Fruit fly (Drosophila melanogaster) whole organism, prepupa: ENCODE results near the gene CG15336.

Experiments used
- Blimp-1 ChIP-seq: fragments of 200-800 bp; sonication (Bioruptor generic); optimal IDR thresholded peaks from 3 replicates; lab custom pipeline; 2017; ENCODE audit warnings: missing biosample characterization, missing genetic modification characterization, mild to moderate bottlenecking, moderate library complexity, missing genetic modification reagents
- CG10669 ChIP-seq: fragments of 200-800 bp; sonication (Bioruptor generic); optimal IDR thresholded peaks from 3 replicates; lab custom pipeline; 2018; ENCODE audit warnings: missing biosample characterization, mild to moderate bottlenecking, missing genetic modification characterization, moderate library complexity
- CG11294 ChIP-seq: fragments of 200-800 bp; sonication (Bioruptor generic); IDR thresholded peaks from 2 replicates; pipeline ENCODE4 v1.3.6; 2022; ENCODE audit warnings: missing biosample characterization, missing genetic modification characterization
- CG11902 ChIP-seq: fragments of 200-800 bp; sonication (Bioruptor generic); optimal IDR thresholded peaks from 3 replicates; lab custom pipeline; 2016; ENCODE audit warnings: missing biosample characterization, missing genetic modification characterization
- CG1621 ChIP-seq: fragments of 200-800 bp; sonication (Bioruptor generic); optimal IDR thresholded peaks from 3 replicates; lab custom pipeline; 2018; ENCODE audit warnings: missing biosample characterization, mild to moderate bottlenecking, missing genetic modification characterization
- CG16779 ChIP-seq: fragments of 200-800 bp; sonication (Bioruptor generic); optimal IDR thresholded peaks from 3 replicates; lab custom pipeline; 2017; ENCODE audit warnings: missing biosample characterization, mild to moderate bottlenecking, missing genetic modification characterization
- CG32006 ChIP-seq: fragments of 200-800 bp; sonication (Bioruptor generic); optimal IDR thresholded peaks from 3 replicates; lab custom pipeline; 2017; ENCODE audit warnings: missing biosample characterization, mild to moderate bottlenecking, missing genetic modification characterization
- CG3919 ChIP-seq: fragments of 200-800 bp; sonication (Bioruptor generic); optimal IDR thresholded peaks from 3 replicates; lab custom pipeline; 2016; ENCODE audit warnings: missing biosample characterization, missing genetic modification characterization
- CG6163 ChIP-seq: fragments of 200-800 bp; sonication (Bioruptor generic); IDR thresholded peaks from 3 replicates; pipeline ENCODE4 v1.3.6; 2022; ENCODE audit warnings: missing biosample characterization, missing genetic modification characterization
- CG6276 ChIP-seq: fragments of 200-800 bp; sonication (Bioruptor generic); optimal IDR thresholded peaks from 2 replicates; lab custom pipeline; 2017; ENCODE audit warnings: missing biosample characterization, mild to moderate bottlenecking, missing genetic modification characterization
- CG6792 ChIP-seq: fragments of 200-800 bp; sonication (Bioruptor generic); optimal IDR thresholded peaks from 3 replicates; lab custom pipeline; 2016; ENCODE audit warnings: missing biosample characterization, missing genetic modification characterization
- CG6808 ChIP-seq: fragments of 200-800 bp; sonication (Bioruptor generic); optimal IDR thresholded peaks from 3 replicates; lab custom pipeline; 2017; ENCODE audit warnings: missing biosample characterization, missing genetic modification characterization, mild to moderate bottlenecking, moderate library complexity, missing genetic modification reagents
- CG6854 ChIP-seq: fragments of 200-800 bp; sonication (Bioruptor generic); optimal IDR thresholded peaks from 2 replicates; lab custom pipeline; 2017; ENCODE audit warnings: missing biosample characterization, mild to moderate bottlenecking, missing genetic modification characterization
- CG8119 ChIP-seq: fragments of 200-800 bp; sonication (Bioruptor generic); IDR thresholded peaks from 3 replicates; pipeline ENCODE4 v1.3.6; 2022; ENCODE audit warnings: missing biosample characterization, missing genetic modification characterization
- Eip75B ChIP-seq: fragments of 200-800 bp; sonication (Bioruptor generic); optimal IDR thresholded peaks from 3 replicates; lab custom pipeline; 2016; ENCODE audit warnings: missing biosample characterization, missing genetic modification characterization
- Eip78C ChIP-seq: fragments of 200-800 bp; sonication (Bioruptor generic); peaks from one replicate; lab custom pipeline; 2016; ENCODE audit warnings: missing biosample characterization, missing genetic modification characterization
- Eip93F ChIP-seq: fragments of 200-800 bp; sonication (Bioruptor generic); optimal IDR thresholded peaks from 2 replicates; lab custom pipeline; 2016; ENCODE audit warnings: missing biosample characterization, mild to moderate bottlenecking, missing genetic modification characterization
- Ets21C ChIP-seq: fragments of 200-800 bp; sonication (Bioruptor generic); optimal IDR thresholded peaks from 3 replicates; lab custom pipeline; 2016; ENCODE audit warnings: missing biosample characterization, missing genetic modification characterization
- Ets96B ChIP-seq: fragments of 200-800 bp; optimal IDR thresholded peaks from 2 replicates; lab custom pipeline; 2019; ENCODE audit warnings: missing biosample characterization, mild to moderate bottlenecking, missing genetic modification characterization, moderate library complexity
- Gug ChIP-seq: fragments of 200-800 bp; sonication (Bioruptor generic); IDR thresholded peaks from 2 replicates; pipeline ENCODE4 v1.3.6; 2022; ENCODE audit warnings: missing biosample characterization, missing genetic modification characterization
- Hr38 ChIP-seq: sonication (Bioruptor generic); optimal IDR thresholded peaks from 2 replicates; lab custom pipeline; 2016; ENCODE audit warnings: missing biosample characterization, missing genetic modification characterization
- Lpt ChIP-seq: fragments of 200-800 bp; sonication (Bioruptor generic); optimal IDR thresholded peaks from 3 replicates; lab custom pipeline; 2016; ENCODE audit warnings: missing biosample characterization, missing genetic modification characterization
- OdsH ChIP-seq: fragments of 200-800 bp; sonication (Bioruptor generic); optimal IDR thresholded peaks from 3 replicates; lab custom pipeline; 2016; ENCODE audit warnings: missing biosample characterization, missing genetic modification characterization
- Smox ChIP-seq: fragments of 200-800 bp; sonication (Bioruptor generic); optimal IDR thresholded peaks from 3 replicates; lab custom pipeline; 2016; ENCODE audit warnings: missing biosample characterization, missing genetic modification characterization
- Sox102F ChIP-seq: fragments of 200-800 bp; sonication (Bioruptor generic); optimal IDR thresholded peaks from 2 replicates; lab custom pipeline; 2016; ENCODE audit warnings: missing biosample characterization, mild to moderate bottlenecking, missing genetic modification characterization
- Sox15 ChIP-seq: fragments of 200-800 bp; sonication (Bioruptor generic); optimal IDR thresholded peaks from 3 replicates; lab custom pipeline; 2016; ENCODE audit warnings: missing biosample characterization, missing genetic modification characterization
- achi ChIP-seq: fragments of 200-800 bp; sonication (Bioruptor generic); optimal IDR thresholded peaks from 3 replicates; lab custom pipeline; 2016; ENCODE audit warnings: missing biosample characterization, missing genetic modification characterization
- acj6 ChIP-seq: fragments of 200-800 bp; sonication (Bioruptor generic); optimal IDR thresholded peaks from 3 replicates; lab custom pipeline; 2016; ENCODE audit warnings: missing biosample characterization, missing genetic modification characterization
- cyc ChIP-seq: fragments of 200-800 bp; sonication (Bioruptor generic); optimal IDR thresholded peaks from 3 replicates; lab custom pipeline; 2016; ENCODE audit warnings: missing biosample characterization, missing genetic modification characterization
- dsx ChIP-seq: fragments of 200-800 bp; optimal IDR thresholded peaks from 3 replicates; lab custom pipeline; 2019; ENCODE audit warnings: missing biosample characterization, mild to moderate bottlenecking, missing genetic modification characterization, moderate library complexity; ENCODE audit not compliant: poor library complexity, severe bottlenecking
- eg ChIP-seq: fragments of 200-800 bp; sonication (Bioruptor generic); IDR thresholded peaks from 3 replicates; pipeline ENCODE4 v1.3.6; 2022; ENCODE audit warnings: missing biosample characterization, missing genetic modification characterization
- esn ChIP-seq: fragments of 200-800 bp; sonication (Bioruptor generic); optimal IDR thresholded peaks from 2 replicates; lab custom pipeline; 2016; ENCODE audit warnings: missing biosample characterization, mild to moderate bottlenecking, missing genetic modification characterization, moderate library complexity
- fd59A ChIP-seq: fragments of 200-800 bp; sonication (Bioruptor generic); optimal IDR thresholded peaks from 2 replicates; lab custom pipeline; 2017; ENCODE audit warnings: missing biosample characterization, mild to moderate bottlenecking, missing genetic modification characterization, missing genetic modification reagents
- lz ChIP-seq: fragments of 200-800 bp; sonication (Bioruptor generic); optimal IDR thresholded peaks from 3 replicates; lab custom pipeline; 2016; ENCODE audit warnings: missing biosample characterization, missing genetic modification characterization
- net ChIP-seq: fragments of 200-800 bp; sonication (Bioruptor generic); optimal IDR thresholded peaks from 3 replicates; lab custom pipeline; 2016; ENCODE audit warnings: missing biosample characterization, missing genetic modification characterization
- salr ChIP-seq, 2 experiments: fragments of 200-800 bp; sonication (Bioruptor generic); optimal IDR thresholded peaks; 3 replicates each; lab custom pipeline; 2016 to 2018; ENCODE audit warnings: missing biosample characterization in 2 of 2, missing genetic modification characterization in 2 of 2, mild to moderate bottlenecking in 1 of 2
- svp ChIP-seq: fragments of 200-800 bp; sonication (Bioruptor generic); peaks from one replicate; lab custom pipeline; 2016; ENCODE audit warnings: missing biosample characterization, missing genetic modification characterization

CG15336 gene

dm6 chrX:8131693-8132313 lies 15.9 kb upstream of the CG15336 start, which contains the start of gene CG10958 (continued):
- TF ChIP-seq dsx = no peak
- TF ChIP-seq CG6163 (GFP tag; lab: Robert Waterston, UW) = peak; percentile 63; the same call in 2 of the 3 replicates
- TF ChIP-seq CG16779 = no peak
- no peak; the same call in 2 of the 3 replicates for TF ChIP-seq CG8119 (GFP tag; lab: Robert Waterston, UW)
- peak; percentile 14 for TF ChIP-seq Ets21C (GFP tag; lab: Kevin White, UChicago)
- TF ChIP-seq Sox15 (GFP tag; lab: Kevin White, UChicago) = peak; percentile 16
- TF ChIP-seq CG6276 (GFP tag; lab: Kevin White, UChicago) = no peak
- peak; percentile 61 for TF ChIP-seq Eip75B (GFP tag; lab: Kevin White, UChicago)
- TF ChIP-seq acj6 (GFP tag; lab: Kevin White, UChicago) = peak; percentile 66

DNA sequence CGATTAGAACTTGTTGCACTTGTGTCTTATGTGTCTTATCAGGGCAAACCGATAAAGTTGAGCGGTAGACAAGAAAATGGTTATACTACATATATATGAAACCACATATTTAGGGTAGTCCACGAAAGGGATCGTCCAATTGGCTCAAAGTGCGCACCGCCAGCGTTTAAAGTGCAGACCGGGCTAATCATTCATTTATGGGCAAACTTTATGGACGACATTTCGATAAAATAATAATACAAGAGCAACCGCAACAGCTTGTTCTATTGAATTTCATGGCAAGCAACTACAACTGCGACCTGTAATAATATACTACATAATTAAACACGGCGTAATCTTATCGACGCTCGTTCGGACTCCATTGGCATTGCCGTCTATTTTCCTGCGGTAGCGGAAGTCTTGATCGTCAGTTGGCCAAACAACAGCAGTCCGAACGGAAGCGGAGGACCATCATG lies 12.3 kb upstream of the CG15336 start, which contains the start of the genes cyr and CG2120:
cyr (minus strand) TSS at position 294 of the 455 bp plus-strand sequence.
CG2120 (plus strand) TSS at position 405 of the 455 bp plus-strand sequence.
- TF ChIP-seq cyc (GFP tag; lab: Kevin White, UChicago) (no peak), CG6276 (GFP tag; lab: Kevin White, UChicago) (no peak), CG6808 (GFP tag; lab: Kevin White, UChicago) (no peak), CG6792 (GFP tag; lab: Kevin White, UChicago) (no peak), achi (no peak), salr (GFP tag; optimal IDR thresholded peaks at IDR 0.05; lab: Kevin White, UChicago) (no peak), svp (GFP tag; lab: Kevin White, UChicago) (no peak), fd59A (GFP tag; lab: Kevin White, UChicago) (no peak), Smox (GFP tag; lab: Kevin White, UChicago) (no peak), OdsH (GFP tag; lab: Kevin White, UChicago) (no peak), Hr38 (GFP tag; lab: Kevin White, UChicago) (no peak), Eip78C (no peak), CG10669 (GFP tag; lab: Kevin White, UChicago) (no peak), eg (GFP tag; lab: Robert Waterston, UW) (no peak), CG32006 (GFP tag; lab: Kevin White, UChicago) (no peak), CG11902 (GFP tag; lab: Kevin White, UChicago) (no peak)
- TF ChIP-seq, all 60 proteins: peak for 0

dm6 chrX:8137285-8137684 lies 10.5 kb upstream of the CG15336 start:
- TF ChIP-seq eg (GFP tag; lab: Robert Waterston, UW) (no peak), CG32006 (GFP tag; lab: Kevin White, UChicago) (no peak), Lpt (GFP tag; lab: Kevin White, UChicago) (no peak), CG6276 (GFP tag; lab: Kevin White, UChicago) (no peak), CG11294 (GFP tag; lab: Robert Waterston, UW) (no peak), lz (GFP tag; lab: Kevin White, UChicago) (no peak), CG10669 (GFP tag; lab: Kevin White, UChicago) (no peak), Sox102F (GFP tag; lab: Kevin White, UChicago) (no peak), Gug (GFP tag; lab: Robert Waterston, UW) (no peak), Ets96B (tag; lab: Kevin White, UChicago) (no peak), CG6854 (no peak), Blimp-1 (no peak), CG3919 (GFP tag; lab: Kevin White, UChicago) (no peak), net (GFP tag; lab: Kevin White, UChicago) (no peak), OdsH (GFP tag; lab: Kevin White, UChicago) (no peak), esn (no peak), CG1621 (tag; lab: Kevin White, UChicago) (no peak), CG11902 (GFP tag; lab: Kevin White, UChicago) (no peak), Eip78C (no peak), Eip93F (GFP tag; lab: Kevin White, UChicago) (no peak)
